Worm (Caenorhabditis elegans) whole organism, L4/young adult: Measurements from ENCODE around the gene scvp-1.

Source experiments
- W03F9.2 ChIP-seq: fragments of 150-350 bp; optimal IDR thresholded peaks from 2 replicates; lab custom pipeline; 2014; ENCODE audit warnings: missing biosample characterization, missing genetic modification characterization
- dao-5 ChIP-seq: sonication (generic microtip); optimal IDR thresholded peaks from 2 replicates; lab custom pipeline; 2016; ENCODE audit warnings: missing genotype, missing genetic modification characterization, moderate library complexity, missing compliant biosample characterization
- him-1 ChIP-seq: sonication (generic microtip); optimal IDR thresholded peaks from 2 replicates; lab custom pipeline; 2016; ENCODE audit warnings: missing genotype, missing genetic modification reagents, missing genetic modification characterization, missing compliant biosample characterization

DNA sequence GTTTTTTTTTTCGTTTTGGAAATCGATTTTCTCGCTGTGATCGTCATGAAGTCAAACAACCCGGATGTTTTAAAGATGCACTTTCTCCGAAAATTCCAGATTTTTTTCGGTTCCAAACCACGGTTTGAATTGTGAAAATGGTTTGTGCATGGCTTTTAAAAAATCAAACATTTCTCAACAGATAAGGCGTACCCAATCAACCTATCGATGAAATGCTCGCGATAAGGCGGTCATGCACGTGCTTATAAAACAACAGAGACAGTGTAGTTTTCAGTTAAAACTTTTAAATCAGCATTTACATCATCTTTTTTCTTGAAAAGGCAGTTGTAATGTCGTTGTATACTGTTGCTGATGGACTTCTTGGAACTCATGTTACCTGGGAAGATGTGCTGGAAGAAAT lies 1.3 kb upstream of the scvp-1 start, which contains the start of gene F58B4.5:
- TF ChIP-seq him-1, result no peak
- no peak for TF ChIP-seq dao-5
- TF ChIP-seq W03F9.2 (tag; lab: Kevin White, UChicago), result peak; percentile 21
